Fruit fly (Drosophila melanogaster): ENCODE results near the gene CG31131.
"Not testable (repeated sequence)": the region's sequence is repeated elsewhere in the genome, so short reads cannot be mapped to it uniquely, and the experiment has no call there.

Gene CG31131

dm6 chr3R:27963119-27963518, at the start of gene CG31131, which contains the start of gene CG4849:
Gene CG31131, minus strand, starts transcription at chr3R:27963219.
Gene CG4849, plus strand, starts transcription at chr3R:27963415.
- TF ChIP-seq CG17801 (GFP tag; optimal IDR thresholded peaks at IDR 0.05; ENCODE audit: partially characterized antibody): not testable (repeated sequence)

DNA sequence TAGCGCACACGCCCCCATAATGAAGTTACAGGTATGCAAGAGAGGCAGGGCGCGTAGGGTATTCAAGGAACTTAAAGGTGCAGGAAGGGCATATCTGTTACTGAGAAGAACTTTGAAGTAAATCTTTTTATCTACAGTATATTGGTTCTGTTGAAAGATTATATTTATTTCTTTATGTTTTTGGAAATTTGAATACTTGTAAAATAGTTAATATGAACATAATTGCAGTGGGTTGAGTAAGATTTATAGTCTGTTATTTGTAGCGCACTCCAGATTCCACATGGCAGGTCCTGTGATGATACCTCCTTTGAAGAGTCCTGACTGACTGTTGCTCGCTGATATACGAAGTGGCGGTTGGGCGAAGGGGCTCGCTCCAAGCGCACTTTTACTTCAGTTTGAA, 41.0 kb upstream of the CG31131 start:
- no peak for TF ChIP-seq CG17801 (GFP tag; optimal IDR thresholded peaks at IDR 0.05; ENCODE audit: partially characterized antibody)

- TF ChIP-seq CG17801 (GFP tag; optimal IDR thresholded peaks at IDR 0.05; ENCODE audit: partially characterized antibody): no peak
These were observed 27.6 kb upstream of the CG31131 start, which contains the start of gene CG4815 for dm6 chr3R:27990651-27991050. Gene CG4815, minus strand, starts transcription at chr3R:27990751.

DNA sequence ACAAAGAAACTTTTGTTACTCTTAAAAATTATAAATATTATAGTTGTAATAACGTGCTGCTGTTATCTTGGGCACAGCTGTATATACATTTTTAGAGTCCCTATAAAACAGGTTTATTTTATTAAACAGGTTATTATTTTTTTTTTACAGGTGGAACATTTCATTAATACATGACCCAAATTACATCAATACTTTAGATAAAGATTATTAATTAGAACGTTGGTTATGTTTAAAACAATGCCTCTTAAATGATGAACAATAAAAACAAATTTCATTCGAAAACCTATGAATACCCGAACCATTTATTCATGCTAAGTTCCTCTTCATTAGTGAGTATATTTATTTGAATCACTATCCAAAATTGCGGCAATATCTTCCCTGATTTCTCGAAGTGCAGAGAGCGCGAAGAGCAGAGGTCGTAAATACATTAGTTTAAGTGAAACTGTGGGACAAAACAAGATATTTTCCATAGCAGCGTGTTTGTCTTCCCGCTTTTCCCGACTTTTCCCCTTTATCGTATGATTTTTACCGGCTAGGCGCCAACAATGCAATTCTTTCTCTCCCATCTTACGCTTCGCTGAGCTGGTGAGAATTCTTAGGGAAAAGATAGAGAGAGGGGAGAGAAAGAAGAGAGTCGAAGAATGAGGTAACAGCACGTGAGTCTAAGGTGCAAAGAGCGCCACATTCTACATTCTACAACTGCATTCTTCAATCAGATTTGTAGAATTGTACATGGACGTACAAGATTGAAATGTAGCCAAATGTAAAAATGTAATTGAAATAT, 25.8 kb upstream of the CG31131 start:
- TF ChIP-seq CG17801 (GFP tag; optimal IDR thresholded peaks at IDR 0.05; ENCODE audit: partially characterized antibody): peak; percentile 15

dm6 chr3R:27988189-27988588, 25.2 kb upstream of the CG31131 start, which contains the start of gene betaTub97EF:
Gene betaTub97EF, minus strand, starts transcription at chr3R:27988384.
- no peak for TF ChIP-seq CG17801 (GFP tag; optimal IDR thresholded peaks at IDR 0.05; ENCODE audit: partially characterized antibody)

DNA sequence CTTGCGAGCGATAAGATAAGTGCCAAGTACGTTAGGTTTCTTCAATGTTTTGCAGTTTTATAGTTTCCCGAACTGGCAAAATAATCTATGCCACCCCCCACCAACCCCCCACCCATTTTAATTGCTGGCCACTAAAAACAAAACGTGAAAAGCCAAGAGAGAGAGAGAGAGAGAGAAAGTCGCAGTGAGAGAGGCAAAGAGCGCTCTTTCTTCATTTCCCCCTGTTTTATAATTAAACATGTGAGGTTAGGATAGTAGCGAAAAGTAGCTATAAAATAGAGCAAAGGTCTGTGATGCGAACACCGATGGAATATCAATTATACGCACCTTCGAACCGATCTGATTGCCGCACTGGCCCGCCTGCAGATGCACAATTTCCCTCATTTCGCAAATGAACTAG, 24.8 kb upstream of the CG31131 start:
- TF ChIP-seq CG17801 (GFP tag; optimal IDR thresholded peaks at IDR 0.05; ENCODE audit: partially characterized antibody): no peak

DNA sequence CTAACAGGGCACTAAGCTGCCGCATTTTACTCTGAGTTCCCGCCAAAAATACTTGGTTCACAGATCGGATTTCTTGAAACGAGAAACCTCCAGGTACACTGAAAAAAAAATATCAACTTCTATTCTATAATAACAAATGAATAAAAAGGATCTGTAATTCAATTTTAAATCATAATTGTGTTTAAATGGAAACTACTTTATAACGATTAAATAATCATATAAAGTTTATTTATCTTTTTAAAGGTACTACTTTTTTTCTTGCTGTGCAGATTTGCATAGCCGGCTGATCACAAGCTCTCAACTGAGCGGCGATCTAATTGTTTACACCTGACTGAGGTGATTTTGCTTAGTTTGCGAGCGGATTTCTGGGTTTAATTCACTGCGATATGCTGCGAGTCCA, 24.3 kb upstream of the CG31131 start:
- peak; percentile 61 for TF ChIP-seq CG17801 (GFP tag; optimal IDR thresholded peaks at IDR 0.05; ENCODE audit: partially characterized antibody)

DNA sequence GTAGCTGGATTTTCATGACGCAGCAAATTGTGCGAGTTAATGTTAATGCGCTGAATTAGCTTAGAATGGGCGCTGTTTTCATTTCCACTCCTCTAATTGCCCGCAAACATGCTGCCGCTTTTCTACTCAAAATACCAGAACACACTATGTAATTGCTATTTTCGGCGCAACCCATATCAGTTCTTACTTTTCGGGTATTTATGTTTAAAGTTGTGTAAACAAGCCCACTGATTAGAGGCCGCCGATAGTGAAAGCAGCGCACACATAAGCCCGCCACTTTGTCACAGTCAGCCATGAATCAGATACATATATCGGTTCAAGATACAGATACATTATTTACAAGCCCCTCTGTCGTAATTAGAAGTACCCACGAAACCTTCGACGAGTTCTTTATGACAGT, 23.8 kb upstream of the CG31131 start:
- TF ChIP-seq CG17801 (GFP tag; optimal IDR thresholded peaks at IDR 0.05; ENCODE audit: partially characterized antibody): no peak

DNA sequence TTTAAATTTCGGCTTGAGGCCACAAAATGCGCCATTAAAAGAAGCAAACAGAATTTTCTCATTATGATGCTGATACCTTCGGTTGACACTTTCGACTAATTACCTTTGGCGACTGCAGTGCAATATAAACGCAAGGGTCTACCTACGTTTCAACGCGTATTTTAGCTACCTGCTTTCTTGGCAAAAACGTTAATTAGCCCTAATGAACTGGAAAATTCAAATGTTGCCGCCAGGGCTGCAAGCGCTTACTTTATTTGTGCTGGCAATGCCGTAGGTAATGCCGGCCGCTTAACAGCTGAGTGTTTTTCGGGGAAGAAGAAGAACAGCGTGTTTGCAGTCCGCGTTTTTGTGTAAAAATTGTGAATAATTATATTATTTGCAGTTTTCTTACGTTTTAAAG, 2.5 kb downstream of the CG31131 start, which contains the start of gene CG31253:
Gene CG31253 (minus strand): TSS at position 101 of the 400 bp plus-strand sequence.
- TF ChIP-seq CG17801 (GFP tag; optimal IDR thresholded peaks at IDR 0.05; ENCODE audit: partially characterized antibody): not testable (repeated sequence)

DNA sequence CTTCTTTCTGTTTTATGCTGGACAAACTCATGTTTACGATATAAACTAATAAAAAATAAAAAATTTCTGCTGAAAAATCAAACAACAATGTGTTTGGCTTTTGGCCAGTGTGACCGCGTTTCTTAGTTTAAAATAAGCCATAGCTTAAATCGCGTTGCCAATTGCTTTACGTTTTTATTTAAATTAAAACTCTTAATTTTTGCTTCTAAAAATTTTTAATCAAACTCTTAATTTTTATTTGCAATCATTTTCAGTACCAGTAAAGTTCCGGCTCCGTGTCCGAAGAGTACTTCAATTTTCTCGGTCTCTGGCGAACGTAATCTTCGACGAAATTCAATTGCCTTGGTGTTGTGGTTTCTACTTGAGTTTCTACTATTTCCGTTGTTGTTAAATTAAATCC, 3.9 kb downstream of the CG31131 start, which contains the start of the genes CG42487 and CG4884:
Gene CG42487 (minus strand): TSS at position 101 of the 400 bp plus-strand sequence.
Gene CG4884 (minus strand): TSS at position 101 of the 400 bp plus-strand sequence.
- TF ChIP-seq CG17801 (GFP tag; optimal IDR thresholded peaks at IDR 0.05; ENCODE audit: partially characterized antibody): not testable (repeated sequence)

DNA sequence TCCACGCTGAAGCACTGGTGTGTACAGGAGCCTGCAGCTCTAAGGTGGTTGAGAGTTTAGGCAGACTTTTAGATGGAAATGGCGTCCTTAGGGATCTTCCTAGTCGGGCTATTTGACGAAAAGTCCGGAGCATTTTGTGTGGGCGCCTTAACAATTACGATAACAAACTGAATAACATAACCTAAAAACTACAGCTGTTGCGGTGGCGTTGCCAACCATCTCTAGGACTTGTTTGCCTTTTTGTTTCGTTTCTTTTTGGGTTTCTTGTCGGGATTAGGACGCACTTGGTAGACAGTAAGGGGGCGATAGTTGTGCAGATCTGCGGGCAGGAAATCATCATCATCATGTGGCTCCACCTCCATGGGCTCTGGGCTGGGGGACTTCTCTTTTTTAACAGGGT, 5.1 kb downstream of the CG31131 start:
- TF ChIP-seq CG17801 (GFP tag; optimal IDR thresholded peaks at IDR 0.05; ENCODE audit: partially characterized antibody): no peak

- no peak for TF ChIP-seq CG17801 (GFP tag; optimal IDR thresholded peaks at IDR 0.05; ENCODE audit: partially characterized antibody)
These were observed 8.5 kb downstream of the CG31131 start, which contains the start of gene Nep7 for dm6 chr3R:27954533-27954932. Gene Nep7, plus strand, starts transcription at chr3R:27954917.

- TF ChIP-seq CG17801 (GFP tag; optimal IDR thresholded peaks at IDR 0.05; ENCODE audit: partially characterized antibody): no peak
These were observed 9.1 kb downstream of the CG31131 start, which contains the start of gene CG4951 for dm6 chr3R:27953890-27954289. Gene CG4951, minus strand, starts transcription at chr3R:27954112.

DNA sequence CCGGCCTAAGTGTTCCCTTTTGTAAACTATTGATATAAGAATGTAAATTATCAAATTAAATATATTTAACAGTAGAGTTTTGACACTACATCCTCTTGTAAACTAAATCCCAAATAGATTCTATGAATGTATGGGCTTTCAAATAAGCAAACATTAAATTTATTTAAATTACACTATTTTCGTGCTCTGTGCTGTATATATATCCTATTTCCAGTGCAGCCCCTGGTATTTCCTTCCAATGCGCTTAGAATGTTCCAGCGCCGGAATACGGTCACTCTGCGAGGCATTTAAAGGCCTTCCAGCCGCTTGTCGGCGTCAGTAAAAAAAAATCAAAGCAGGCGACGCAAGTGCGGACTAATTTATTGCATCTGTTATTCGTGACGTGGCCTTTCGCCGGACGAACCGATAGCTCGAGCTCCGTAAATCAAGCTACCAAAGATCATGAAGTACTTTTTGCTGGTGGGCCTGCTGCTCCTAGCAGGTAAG, 14.6 kb downstream of the CG31131 start, which contains the start of gene Gp93:
Gene Gp93 (plus strand): TSS at position 291 of the 486 bp plus-strand sequence.
- peak; percentile 64 for TF ChIP-seq CG17801 (GFP tag; optimal IDR thresholded peaks at IDR 0.05; ENCODE audit: partially characterized antibody)

DNA sequence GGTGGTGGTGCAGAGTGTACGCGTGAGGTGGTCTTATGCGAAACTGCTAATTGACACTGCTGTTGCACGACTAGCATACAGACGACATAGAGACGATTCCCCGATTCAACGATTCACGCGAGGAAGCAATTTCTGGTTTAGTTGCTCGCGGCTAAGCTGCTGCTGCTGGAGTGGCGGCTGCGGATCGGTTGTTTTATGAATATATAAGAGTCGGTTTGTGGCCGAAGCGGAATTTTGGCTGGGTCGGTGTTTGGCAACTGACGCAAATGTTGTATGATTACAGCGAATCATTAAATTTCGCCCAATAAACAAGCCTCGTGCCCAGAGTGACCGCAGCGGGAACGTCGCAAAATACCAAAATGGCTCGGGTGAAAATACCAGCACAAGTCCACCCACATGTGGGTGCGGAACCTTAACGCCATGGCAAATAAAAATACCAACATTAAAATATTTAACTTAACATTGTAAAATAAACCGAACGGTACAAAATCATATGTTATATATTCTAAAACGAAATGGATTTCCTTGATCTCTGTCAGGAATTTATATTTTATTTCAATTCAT, 15.3 kb downstream of the CG31131 start, which contains the start of gene mfrn:
Gene mfrn (minus strand): TSS at position 340 of the 564 bp plus-strand sequence.
- no peak for TF ChIP-seq CG17801 (GFP tag; optimal IDR thresholded peaks at IDR 0.05; ENCODE audit: partially characterized antibody)
